Worm (Caenorhabditis elegans) whole organism, L3 larva: Measurements from ENCODE around the gene ivd-1.

Experiments used
- R02D3.7 ChIP-seq: fragments of 150-350 bp; optimal IDR thresholded peaks from 2 replicates; lab custom pipeline; 2014; ENCODE audit warnings: missing biosample characterization, missing genetic modification characterization
- ceh-28 ChIP-seq: fragments of 150-350 bp; optimal IDR thresholded peaks from 2 replicates; lab custom pipeline; 2014; ENCODE audit warnings: missing biosample characterization, missing genetic modification reagents, missing genetic modification characterization
- ceh-82 ChIP-seq: fragments of 150-350 bp; optimal IDR thresholded peaks from 2 replicates; lab custom pipeline; 2014; ENCODE audit warnings: missing biosample characterization, missing genetic modification characterization
- daf-12 ChIP-seq: fragments of 150-350 bp; optimal IDR thresholded peaks from 2 replicates; lab custom pipeline; 2014; ENCODE audit warnings: missing biosample characterization, missing genetic modification reagents, missing genetic modification characterization
- egl-27 ChIP-seq: sonication (generic microtip); optimal IDR thresholded peaks from 4 replicates; lab custom pipeline; 2017; ENCODE audit warnings: missing biosample characterization, missing genetic modification reagents, missing genetic modification characterization
- elt-1 ChIP-seq: fragments of 150-350 bp; optimal IDR thresholded peaks from 2 replicates; lab custom pipeline; 2014; ENCODE audit warnings: missing biosample characterization, missing genetic modification characterization
- elt-2 ChIP-seq: sonication (generic microtip); optimal IDR thresholded peaks from 2 replicates; lab custom pipeline; 2016; ENCODE audit warnings: missing genetic modification reagents, mild to moderate bottlenecking, missing genetic modification characterization, missing compliant biosample characterization
- elt-3 ChIP-seq, 3 experiments: fragments of 150-350 bp in 1 of 3; sonication (generic microtip) in 2 of 3; optimal IDR thresholded peaks; 2 replicates in 2 of 3; 4 replicates in 1 of 3; lab custom pipeline; 2014 to 2017; ENCODE audit warnings: missing biosample characterization in 3 of 3, missing genetic modification characterization in 3 of 3
- eor-1 ChIP-seq, 2 experiments: fragments of 150-350 bp; optimal IDR thresholded peaks; 2 replicates each; lab custom pipeline; 2014 to 2018; ENCODE audit warnings: missing biosample characterization in 2 of 2, missing genetic modification characterization in 2 of 2
- fkh-10 ChIP-seq: sonication (generic microtip); optimal IDR thresholded peaks from 2 replicates; lab custom pipeline; 2017; ENCODE audit warnings: missing biosample characterization, missing genetic modification reagents, missing genetic modification characterization
- fkh-2 ChIP-seq: fragments of 150-350 bp; optimal IDR thresholded peaks from 2 replicates; lab custom pipeline; 2014; ENCODE audit warnings: missing biosample characterization, missing genetic modification reagents, missing genetic modification characterization
- fos-1 ChIP-seq: fragments of 150-350 bp; optimal IDR thresholded peaks from 2 replicates; lab custom pipeline; 2014; ENCODE audit warnings: missing biosample characterization, missing genetic modification characterization
- hmg-11 ChIP-seq: sonication (generic microtip); optimal IDR thresholded peaks from 2 replicates; lab custom pipeline; 2016; ENCODE audit warnings: missing genetic modification characterization, missing compliant biosample characterization
- jun-1 ChIP-seq: fragments of 150-350 bp; optimal IDR thresholded peaks from 2 replicates; lab custom pipeline; 2014; ENCODE audit warnings: missing biosample characterization, missing genetic modification reagents, missing genetic modification characterization
- lin-15B ChIP-seq: fragments of 150-350 bp; optimal IDR thresholded peaks from 2 replicates; lab custom pipeline; 2014; ENCODE audit warnings: missing biosample characterization, missing genetic modification characterization
- lin-39 ChIP-seq: fragments of 150-350 bp; optimal IDR thresholded peaks from 2 replicates; lab custom pipeline; 2018; ENCODE audit warnings: missing biosample characterization, missing genetic modification reagents, missing genetic modification characterization
- lsy-12 ChIP-seq: sonication (generic microtip); optimal IDR thresholded peaks from 2 replicates; lab custom pipeline; 2016; ENCODE audit warnings: mild to moderate bottlenecking, missing genetic modification characterization, missing compliant biosample characterization
- mdl-1 ChIP-seq: fragments of 150-350 bp; optimal IDR thresholded peaks from 2 replicates; lab custom pipeline; 2014; ENCODE audit warnings: missing biosample characterization, missing genetic modification characterization
- nfya-1 ChIP-seq: sonication (generic microtip); optimal IDR thresholded peaks from 2 replicates; lab custom pipeline; 2017; ENCODE audit warnings: missing genetic modification characterization, mild to moderate bottlenecking, missing compliant biosample characterization, antibody characterized with exemption, moderate library complexity; ENCODE audit not compliant: insufficient read depth
- nhr-12 ChIP-seq: fragments of 150-350 bp; optimal IDR thresholded peaks from 2 replicates; lab custom pipeline; 2014; ENCODE audit warnings: missing biosample characterization, missing genetic modification characterization
- nhr-23 ChIP-seq: fragments of 150-350 bp; optimal IDR thresholded peaks from 2 replicates; lab custom pipeline; 2014; ENCODE audit warnings: missing biosample characterization, missing genetic modification reagents, missing genetic modification characterization
- nhr-237 ChIP-seq: fragments of 150-350 bp; optimal IDR thresholded peaks from 2 replicates; lab custom pipeline; 2014; ENCODE audit warnings: missing biosample characterization, missing genetic modification characterization
- nhr-28 ChIP-seq: fragments of 150-350 bp; optimal IDR thresholded peaks from 2 replicates; lab custom pipeline; 2014; ENCODE audit warnings: missing biosample characterization, missing genetic modification characterization
- nhr-43 ChIP-seq: sonication (generic microtip); optimal IDR thresholded peaks from 2 replicates; lab custom pipeline; 2016; ENCODE audit warnings: mild to moderate bottlenecking, missing genetic modification characterization, missing compliant biosample characterization; ENCODE audit not compliant: poor library complexity, severe bottlenecking
- nhr-76 ChIP-seq: fragments of 150-350 bp; sonication (generic microtip); optimal IDR thresholded peaks from 5 replicates; lab custom pipeline; 2014; ENCODE audit warnings: missing biosample characterization, missing genetic modification characterization
- nhr-77 ChIP-seq: fragments of 150-350 bp; optimal IDR thresholded peaks from 2 replicates; lab custom pipeline; 2014; ENCODE audit warnings: missing biosample characterization, missing genetic modification characterization
- pha-4 ChIP-seq: fragments of 150-350 bp; optimal IDR thresholded peaks from 2 replicates; lab custom pipeline; 2014; ENCODE audit warnings: missing biosample characterization, missing genetic modification reagents, missing genetic modification characterization
- pqm-1 ChIP-seq: fragments of 150-350 bp; optimal IDR thresholded peaks from 2 replicates; lab custom pipeline; 2017; ENCODE audit warnings: missing biosample characterization, missing genetic modification characterization, inconsistent platforms
- sea-2 ChIP-seq: fragments of 150-350 bp; sonication (generic microtip); optimal IDR thresholded peaks from 4 replicates; lab custom pipeline; 2014; ENCODE audit warnings: missing biosample characterization, missing genetic modification reagents, missing genetic modification characterization
- skn-1 ChIP-seq: fragments of 150-350 bp; optimal IDR thresholded peaks from 2 replicates; lab custom pipeline; 2014; ENCODE audit warnings: missing biosample characterization, missing genetic modification characterization
- snpc-4 ChIP-seq: fragments of 150-350 bp; optimal IDR thresholded peaks from 2 replicates; lab custom pipeline; 2014; ENCODE audit warnings: missing biosample characterization, missing genetic modification characterization
- tbx-2 ChIP-seq: sonication (generic microtip); optimal IDR thresholded peaks from 2 replicates; lab custom pipeline; 2016; ENCODE audit warnings: mild to moderate bottlenecking, missing genetic modification characterization, missing compliant biosample characterization
- zag-1 ChIP-seq: fragments of 150-350 bp; optimal IDR thresholded peaks from 2 replicates; lab custom pipeline; 2014; ENCODE audit warnings: missing biosample characterization, missing genetic modification characterization
- ztf-4 ChIP-seq: fragments of 150-350 bp; optimal IDR thresholded peaks from 2 replicates; lab custom pipeline; 2014; ENCODE audit warnings: missing biosample characterization, missing genetic modification characterization

The ivd-1 gene

DNA sequence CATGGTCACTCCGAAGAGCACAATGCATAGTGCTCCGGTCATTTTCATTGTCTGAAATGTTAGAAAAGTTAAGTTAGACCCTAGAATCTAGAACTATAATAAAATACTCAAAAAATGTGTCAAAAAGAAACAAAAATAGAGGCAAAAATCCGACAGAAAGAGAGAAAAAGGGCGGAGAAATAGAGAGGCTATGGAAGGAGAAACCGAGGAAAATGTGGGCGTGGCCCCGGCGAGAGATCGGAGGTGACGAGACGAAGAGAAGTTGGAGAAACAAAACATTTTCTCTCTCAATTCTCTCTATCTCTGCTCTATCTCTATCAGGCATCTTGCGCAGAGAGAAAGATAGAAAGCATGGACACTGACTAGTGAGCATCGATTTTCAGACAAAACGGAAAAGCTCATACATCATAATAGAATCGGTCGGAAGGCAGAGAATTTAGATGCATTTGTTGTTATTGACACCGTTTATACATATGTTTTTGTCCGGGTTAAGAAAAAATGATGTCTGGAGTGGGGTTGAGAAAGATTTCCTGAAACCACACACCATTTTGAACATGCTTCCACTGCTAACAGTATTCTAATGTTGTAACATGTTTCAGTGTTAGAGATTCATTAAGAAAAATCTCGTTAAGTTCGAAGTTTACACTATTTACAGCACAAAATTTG is 14.7 kb upstream of the ivd-1 start, which contains the start of gene C02B10.3:
TSS of gene C02B10.3 (minus strand) at position 51 of the 666 bp plus-strand sequence.
- no peak for TF ChIP-seq nhr-76 (tag; lab: Kevin White, UChicago)
- peak; percentile 76 for TF ChIP-seq hmg-11 (tag; lab: Kevin White, UChicago)
- TF ChIP-seq elt-3 (tag; optimal IDR thresholded peaks at IDR 0.05; lab: Kevin White, UChicago), result no peak
- TF ChIP-seq nhr-23, result no peak
- TF ChIP-seq fos-1 (tag; lab: Kevin White, UChicago), result no peak
- TF ChIP-seq egl-27, result no peak
- peak; percentile 22 for TF ChIP-seq pha-4 (tag; lab: Kevin White, UChicago)
- TF ChIP-seq nhr-77, result no peak
- TF ChIP-seq lin-39 (tag; lab: Kevin White, UChicago), result peak; percentile 42
- TF ChIP-seq nfya-1 (tag; lab: Kevin White, UChicago), result peak; percentile 72
- TF ChIP-seq mdl-1 (tag; lab: Kevin White, UChicago), result no peak
- TF ChIP-seq ztf-4 (tag; lab: Kevin White, UChicago), result no peak
- TF ChIP-seq nhr-12 (tag; lab: Kevin White, UChicago), result no peak
- TF ChIP-seq fkh-10 (GFP tag; lab: Kevin White, UChicago), result peak; percentile 67

DNA sequence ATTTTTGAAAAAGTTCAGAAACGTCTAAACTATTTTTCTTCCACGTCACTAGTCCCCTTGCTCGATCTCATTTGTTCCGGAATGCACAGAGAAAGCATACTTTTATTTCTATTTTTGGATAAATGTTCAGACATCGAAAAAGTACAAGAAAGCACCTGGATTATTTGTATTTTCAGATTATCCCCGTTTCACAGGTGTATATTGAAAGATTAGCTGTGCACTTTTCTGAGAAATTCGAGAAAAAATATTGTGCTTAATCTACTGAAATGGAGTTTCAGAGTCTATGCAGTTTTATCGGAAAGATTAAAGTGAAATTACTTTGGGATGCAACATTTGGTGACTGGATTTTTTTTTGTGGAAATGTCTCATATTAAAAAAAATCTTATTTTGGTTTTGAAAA is 13.3 kb upstream of the ivd-1 start:
- TF ChIP-seq zag-1 (tag; lab: Kevin White, UChicago), result no peak

DNA sequence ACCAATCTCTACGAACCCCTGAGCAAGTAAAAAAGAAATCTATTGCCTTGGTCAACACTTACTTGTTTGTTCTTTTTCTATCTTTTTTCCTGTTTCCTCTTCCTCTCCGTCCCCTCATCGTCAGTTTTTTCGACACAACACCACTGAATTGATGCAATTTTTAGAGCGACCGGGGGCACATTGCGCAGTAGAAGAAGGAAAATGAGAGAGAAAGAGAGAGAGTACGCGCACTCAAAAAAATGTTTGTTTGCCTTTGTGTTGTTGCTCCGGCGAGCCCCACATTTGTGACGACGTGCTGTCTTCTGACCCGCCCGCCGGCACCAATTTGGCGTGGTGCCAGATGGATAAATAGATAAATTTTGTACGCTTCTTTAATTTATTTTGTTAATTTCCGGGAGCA is 11.5 kb upstream of the ivd-1 start:
- TF ChIP-seq egl-27, result peak; percentile 4
- TF ChIP-seq lsy-12 (tag; lab: Kevin White, UChicago), result no peak
- TF ChIP-seq nhr-23, result no peak
- no peak for TF ChIP-seq nhr-237
- TF ChIP-seq R02D3.7 (tag; lab: Kevin White, UChicago), result no peak
- peak; percentile 80 for TF ChIP-seq lin-39 (tag; lab: Kevin White, UChicago)
- no peak for TF ChIP-seq lin-15B
- TF ChIP-seq mdl-1 (tag; lab: Kevin White, UChicago), result no peak
- peak; percentile 46 for TF ChIP-seq pha-4 (tag; lab: Kevin White, UChicago)
- peak; percentile 4 for TF ChIP-seq snpc-4 (tag; lab: Kevin White, UChicago)
- no peak for TF ChIP-seq sea-2 (GFP tag; lab: Kevin White, UChicago)
- TF ChIP-seq elt-3 (tag; optimal IDR thresholded peaks at IDR 0.05; lab: Kevin White, UChicago), result no peak
- TF ChIP-seq ceh-28 (tag; lab: Kevin White, UChicago), result no peak
- TF ChIP-seq jun-1, result no peak
- TF ChIP-seq fkh-10 (GFP tag; lab: Kevin White, UChicago), result no peak
- TF ChIP-seq nhr-43 (tag; lab: Kevin White, UChicago), result no peak
- TF ChIP-seq elt-1 (tag; lab: Kevin White, UChicago), result no peak
- TF ChIP-seq hmg-11 (tag; lab: Kevin White, UChicago), result peak; percentile 19
- peak; percentile 57 for TF ChIP-seq nfya-1 (tag; lab: Kevin White, UChicago)
- TF ChIP-seq skn-1 (tag; lab: Kevin White, UChicago), result no peak
- no peak for TF ChIP-seq daf-12 (tag; lab: Kevin White, UChicago)
- TF ChIP-seq, all 47 proteins: peak for 6

DNA sequence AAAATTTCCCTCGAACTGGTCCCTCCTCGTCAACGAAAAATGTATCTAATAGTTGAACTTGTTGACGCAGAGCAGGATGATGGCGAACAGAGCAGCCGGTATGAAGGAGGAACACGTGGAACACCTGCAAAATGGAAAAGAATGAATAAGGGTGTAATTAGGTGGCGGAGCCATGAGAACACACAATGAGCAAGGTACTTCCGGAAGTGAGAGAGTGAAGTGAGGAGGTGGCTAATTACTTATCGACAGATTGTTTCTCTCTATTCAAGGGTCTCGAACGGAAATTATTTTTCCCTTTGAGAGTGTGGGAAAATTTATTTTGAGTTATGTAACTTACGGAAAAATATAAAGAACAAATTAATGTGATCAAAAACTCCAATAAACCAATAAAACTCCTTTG is 4.8 kb upstream of the ivd-1 start:
- TF ChIP-seq hmg-11 (tag; lab: Kevin White, UChicago) (no peak), lin-15B (no peak)

DNA sequence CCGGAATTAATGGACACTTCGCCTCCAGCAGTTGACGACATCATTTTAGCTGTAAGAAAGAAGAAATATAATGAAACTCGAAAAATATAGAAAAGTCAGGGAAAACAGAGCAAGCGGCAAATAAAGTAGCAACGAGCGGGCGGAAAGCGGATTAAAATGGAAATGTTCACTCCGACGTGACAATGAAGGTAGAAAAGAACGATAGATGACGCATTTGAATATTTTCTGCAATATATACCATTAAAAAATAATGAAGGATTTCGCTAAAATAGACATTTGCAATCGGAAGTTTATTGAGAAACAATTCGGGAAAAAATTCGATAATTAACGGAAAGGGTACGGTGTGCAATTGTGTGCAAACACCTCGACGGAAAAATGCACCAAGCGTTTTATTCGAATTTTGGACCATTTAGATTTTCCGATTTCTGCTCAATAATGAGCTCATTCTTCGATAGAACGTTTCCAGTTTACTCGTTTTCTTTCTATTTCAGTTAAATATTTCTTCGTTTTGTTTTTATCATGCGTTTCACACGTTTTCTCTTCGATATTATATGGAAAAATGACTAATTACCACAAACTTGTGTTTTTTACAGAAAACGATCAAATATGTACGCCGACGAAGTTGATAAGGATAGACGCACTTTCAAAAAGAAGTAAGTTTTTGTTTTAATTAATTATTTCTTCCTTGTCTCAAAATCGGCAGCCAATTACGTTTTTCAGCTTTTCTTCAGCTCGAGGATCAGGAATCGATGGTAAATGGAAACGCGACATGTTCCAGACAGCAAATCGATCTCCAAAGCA is 2.5 kb upstream of the ivd-1 start, which contains the start of the genes snpn-1 and C02B10.4:
TSS of gene snpn-1 (minus strand) at position 51 of the 801 bp plus-strand sequence.
TSS of gene C02B10.4 (plus strand) at position 594 of the 801 bp plus-strand sequence.
- TF ChIP-seq egl-27 (no peak), snpc-4 (tag; lab: Kevin White, UChicago) (peak; percentile 10), R02D3.7 (tag; lab: Kevin White, UChicago) (no peak), skn-1 (tag; lab: Kevin White, UChicago) (peak; percentile 33), elt-2 (tag; lab: Kevin White, UChicago) (peak; percentile 11), nhr-28 (tag; lab: Kevin White, UChicago) (no peak), hmg-11 (tag; lab: Kevin White, UChicago) (peak; percentile 34), tbx-2 (no peak), ceh-82 (tag; lab: Kevin White, UChicago) (no peak), daf-12 (tag; lab: Kevin White, UChicago) (no peak), pha-4 (tag; lab: Kevin White, UChicago) (peak; percentile 52), eor-1 (tag; optimal IDR thresholded peaks at IDR 0.05; lab: Kevin White, UChicago) (no peak), fkh-10 (GFP tag; lab: Kevin White, UChicago) (no peak), nhr-23 (no peak), lin-15B (peak; percentile 37), lsy-12 (tag; lab: Kevin White, UChicago) (no peak), nhr-77 (no peak), fkh-2 (tag; lab: Kevin White, UChicago) (no peak), lin-39 (tag; lab: Kevin White, UChicago) (peak; percentile 76), pqm-1 (tag; lab: Kevin White, UChicago) (peak; percentile 3), nhr-237 (no peak), ceh-28 (tag; lab: Kevin White, UChicago) (peak; percentile 24), mdl-1 (tag; lab: Kevin White, UChicago) (no peak), nfya-1 (tag; lab: Kevin White, UChicago) (peak; percentile 82), nhr-43 (tag; lab: Kevin White, UChicago) (peak; percentile 5), sea-2 (GFP tag; lab: Kevin White, UChicago) (peak; percentile 22)
- TF ChIP-seq, all 47 proteins: peak for 12
